Worm (Caenorhabditis elegans) whole organism, mixed stage, embryonic: ENCODE measurements around the gene srg-38.

Source experiments
- elt-3 ChIP-seq: fragments of 150-350 bp; optimal IDR thresholded peaks from 2 replicates; lab custom pipeline; 2014; ENCODE audit warnings: missing biosample characterization, missing genetic modification characterization
- mab-5 ChIP-seq: fragments of 150-350 bp; optimal IDR thresholded peaks from 2 replicates; lab custom pipeline; 2014; ENCODE audit warnings: missing biosample characterization, missing genetic modification characterization
- mep-1 ChIP-seq: fragments of 150-350 bp; optimal IDR thresholded peaks from 2 replicates; lab custom pipeline; 2017; ENCODE audit warnings: missing biosample characterization, missing genetic modification reagents, missing genetic modification characterization, inconsistent platforms
- nhr-12 ChIP-seq: fragments of 150-350 bp; optimal IDR thresholded peaks from 2 replicates; lab custom pipeline; 2014; ENCODE audit warnings: missing biosample characterization, missing genetic modification characterization
- nhr-237 ChIP-seq: fragments of 150-350 bp; optimal IDR thresholded peaks from 2 replicates; lab custom pipeline; 2014; ENCODE audit warnings: missing biosample characterization, missing genetic modification characterization
- nhr-28 ChIP-seq: fragments of 150-350 bp; optimal IDR thresholded peaks from 2 replicates; lab custom pipeline; 2014; ENCODE audit warnings: missing biosample characterization, missing genetic modification characterization
- pha-4 ChIP-seq: fragments of 150-350 bp; optimal IDR thresholded peaks from 2 replicates; lab custom pipeline; 2018; ENCODE audit warnings: missing biosample characterization, missing genetic modification reagents, missing genetic modification characterization
- sptf-1 ChIP-seq: sonication (generic microtip); optimal IDR thresholded peaks from 2 replicates; lab custom pipeline; 2017; ENCODE audit warnings: mild to moderate bottlenecking, missing genetic modification characterization, moderate library complexity, missing compliant biosample characterization
- unc-62 ChIP-seq: fragments of 150-350 bp; optimal IDR thresholded peaks from 2 replicates; lab custom pipeline; 2014; ENCODE audit warnings: missing biosample characterization, missing genetic modification reagents, missing genetic modification characterization

DNA sequence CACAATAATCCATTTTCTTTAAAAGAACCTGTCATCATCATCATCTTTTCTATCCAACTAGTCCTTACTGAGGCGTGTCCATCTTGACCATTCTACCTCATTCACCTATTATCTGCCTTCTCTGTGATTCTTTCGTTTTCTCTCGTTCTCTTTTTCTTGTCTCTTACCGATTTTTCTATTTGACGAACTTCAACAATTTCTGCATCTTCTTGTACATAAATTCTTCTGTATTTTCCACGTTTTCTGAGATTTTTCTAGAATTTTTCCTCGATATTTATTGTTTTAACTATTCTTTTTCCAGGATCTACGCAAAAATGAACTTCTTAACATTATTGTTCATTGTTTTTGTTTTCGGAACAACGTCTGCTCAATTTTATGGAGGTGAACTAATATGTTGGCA, 27.5 kb upstream of the srg-38 start, which contains the start of gene cnc-10:
- TF ChIP-seq nhr-28 (tag; lab: Kevin White, UChicago) (no peak), nhr-12 (tag; lab: Kevin White, UChicago) (no peak), mep-1 (no peak), pha-4 (tag; lab: Kevin White, UChicago) (no peak), mab-5 (tag; lab: Kevin White, UChicago) (no peak), nhr-237 (tag; lab: Kevin White, UChicago) (no peak), unc-62 (GFP tag; lab: Kevin White, UChicago) (no peak), elt-3 (tag; lab: Kevin White, UChicago) (no peak), sptf-1 (tag; lab: Kevin White, UChicago) (no peak)
